Fruit fly (Drosophila melanogaster) whole organism, embryonic: ENCODE results near the gene Ugt37A3.

ENCODE experiments used
- B-H2 ChIP-seq: fragments of 200-800 bp; sonication (Bioruptor generic); optimal IDR thresholded peaks from 2 replicates; lab custom pipeline; 2018; ENCODE audit warnings: missing biosample characterization, mild to moderate bottlenecking, missing genetic modification characterization
- CG13296 ChIP-seq: fragments of 200-800 bp; sonication (Bioruptor generic); optimal IDR thresholded peaks from 3 replicates; lab custom pipeline; 2018; ENCODE audit warnings: missing biosample characterization, mild to moderate bottlenecking, missing genetic modification characterization
- CG1647 ChIP-seq: fragments of 200-800 bp; sonication (Bioruptor generic); optimal IDR thresholded peaks from 3 replicates; lab custom pipeline; 2016; ENCODE audit warnings: missing biosample characterization, missing genetic modification characterization
- CG6813 ChIP-seq: fragments of 200-800 bp; sonication (Bioruptor generic); optimal IDR thresholded peaks from 2 replicates; lab custom pipeline; 2017; ENCODE audit warnings: missing biosample characterization, missing genetic modification characterization, mild to moderate bottlenecking, moderate library complexity, missing genetic modification reagents
- Nf-YB ChIP-seq: fragments of 200-800 bp; sonication (Bioruptor generic); optimal IDR thresholded peaks from 3 replicates; lab custom pipeline; 2019; ENCODE audit warnings: missing biosample characterization, mild to moderate bottlenecking, missing genetic modification characterization, moderate library complexity
- fd102C ChIP-seq: fragments of 200-800 bp; sonication (Bioruptor generic); optimal IDR thresholded peaks from 2 replicates; lab custom pipeline; 2018; ENCODE audit warnings: missing biosample characterization, mild to moderate bottlenecking, missing genetic modification characterization, moderate library complexity
- lab ChIP-seq: fragments of 200-800 bp; sonication (Bioruptor generic); optimal IDR thresholded peaks from 3 replicates; lab custom pipeline; 2017; ENCODE audit warnings: missing biosample characterization, missing genetic modification characterization, mild to moderate bottlenecking, moderate library complexity, missing genetic modification reagents
- odd ChIP-seq: fragments of 200-800 bp; sonication (Bioruptor generic); optimal IDR thresholded peaks from 2 replicates; lab custom pipeline; 2017; ENCODE audit warnings: missing biosample characterization, mild to moderate bottlenecking, missing genetic modification characterization
- so ChIP-seq: fragments of 200-800 bp; sonication (Bioruptor generic); IDR thresholded peaks from 3 replicates; pipeline ENCODE4 v1.3.6; 2022; ENCODE audit warnings: missing biosample characterization, missing genetic modification characterization
- vvl ChIP-seq: fragments of 200-800 bp; sonication (Bioruptor generic); IDR thresholded peaks from 2 replicates; pipeline ENCODE4 v1.3.6; 2022; ENCODE audit warnings: missing biosample characterization, missing genetic modification characterization
- zfh2 ChIP-seq: fragments of 200-800 bp; sonication (Bioruptor generic); optimal IDR thresholded peaks from 2 replicates; lab custom pipeline; 2016; ENCODE audit warnings: missing biosample characterization, missing genetic modification characterization

dm6 chr3R:12751027-12751426, 7.5 kb upstream of the Ugt37A3 start:
- TF ChIP-seq CG13296 (GFP tag; lab: Kevin White, UChicago) (no peak), vvl (GFP tag; lab: Robert Waterston, UW) (no peak), B-H2 (GFP tag; lab: Kevin White, UChicago) (no peak), zfh2 (GFP tag; lab: Kevin White, UChicago) (no peak), so (GFP tag; lab: Robert Waterston, UW) (no peak), CG1647 (GFP tag; lab: Kevin White, UChicago) (no peak), CG6813 (GFP tag; lab: Kevin White, UChicago) (peak; percentile 3), Nf-YB (GFP tag; lab: Kevin White, UChicago) (no peak), fd102C (GFP tag; lab: Kevin White, UChicago) (no peak), odd (GFP tag; lab: Kevin White, UChicago) (no peak), lab (GFP tag; lab: Kevin White, UChicago) (peak; percentile 63)
